Worm (Caenorhabditis elegans): ENCODE results near the gene Y53C12A.3.

The Y53C12A.3 gene

ce11 chrII:9706207-9706606, at the start of gene Y53C12A.3:
Gene Y53C12A.3 (minus strand): TSS chrII:9706240.
- TF ChIP-seq hmg-11 (tag; optimal IDR thresholded peaks at IDR 0.05) (peak; percentile 54), unc-39 (tag; optimal IDR thresholded peaks at IDR 0.05) (no peak), lin-39 (tag; optimal IDR thresholded peaks at IDR 0.05) (peak; percentile 16), aly-2 (tag; optimal IDR thresholded peaks at IDR 0.05) (no peak), pha-4 (tag; optimal IDR thresholded peaks at IDR 0.05) (peak; percentile 78), nhr-23 (tag; optimal IDR thresholded peaks at IDR 0.05) (peak; percentile 8), lin-15B (tag; optimal IDR thresholded peaks at IDR 0.05) (peak; percentile 51), nfya-1 (tag; optimal IDR thresholded peaks at IDR 0.05; ENCODE audit: insufficient read depth) (peak; percentile 52), pqm-1 (tag; optimal IDR thresholded peaks at IDR 0.05) (no peak), egl-5 (tag; optimal IDR thresholded peaks at IDR 0.05) (peak; percentile 4), egl-27 (tag; optimal IDR thresholded peaks at IDR 0.05) (no peak), ama-1 (optimal IDR thresholded peaks at IDR 0.05) (no peak), nhr-67 (tag; optimal IDR thresholded peaks at IDR 0.05) (no peak), fkh-2 (tag; optimal IDR thresholded peaks at IDR 0.05) (no peak)

- TF ChIP-seq fkh-10 (GFP tag; optimal IDR thresholded peaks at IDR 0.05): peak; percentile 45
- no peak for TF ChIP-seq egl-27 (tag; optimal IDR thresholded peaks at IDR 0.05)
Observed at ce11 chrII:9755425-9755824, 49.4 kb upstream of the Y53C12A.3 start.

ce11 chrII:9753730-9754129, 47.7 kb upstream of the Y53C12A.3 start, which contains the start of gene ZK1321.1:
Gene ZK1321.1 (plus strand): TSS chrII:9754030.
- TF ChIP-seq nhr-11 (tag; optimal IDR thresholded peaks at IDR 0.05): no peak
- no peak for TF ChIP-seq ceh-82 (tag; optimal IDR thresholded peaks at IDR 0.05)
- no peak for TF ChIP-seq nhr-67 (tag; optimal IDR thresholded peaks at IDR 0.05)
- no peak for TF ChIP-seq ceh-9 (tag; optimal IDR thresholded peaks at IDR 0.05)
- no peak for TF ChIP-seq nhr-237 (tag; optimal IDR thresholded peaks at IDR 0.05)
- TF ChIP-seq ztf-11 (tag; optimal IDR thresholded peaks at IDR 0.05): no peak
- no peak for TF ChIP-seq nfya-1 (tag; optimal IDR thresholded peaks at IDR 0.05; ENCODE audit: insufficient read depth)

ce11 chrII:9753056-9753455, 47.0 kb upstream of the Y53C12A.3 start, which contains the start of gene Y53C12B.7:
Gene Y53C12B.7 (minus strand): TSS chrII:9753218.
- TF ChIP-seq elt-2 (tag; optimal IDR thresholded peaks at IDR 0.05) (no peak), fos-1 (tag; optimal IDR thresholded peaks at IDR 0.05) (no peak), ama-1 (optimal IDR thresholded peaks at IDR 0.05) (no peak), nhr-12 (tag; optimal IDR thresholded peaks at IDR 0.05) (no peak), nhr-43 (tag; optimal IDR thresholded peaks at IDR 0.05; ENCODE audit: poor library complexity, severe bottlenecking) (no peak), nhr-237 (tag; optimal IDR thresholded peaks at IDR 0.05) (no peak), nhr-67 (tag; optimal IDR thresholded peaks at IDR 0.05) (no peak), nhr-25 (tag; optimal IDR thresholded peaks at IDR 0.05) (no peak)

ce11 chrII:9752278-9752677, 46.2 kb upstream of the Y53C12A.3 start:
- TF ChIP-seq nhr-23 (tag; optimal IDR thresholded peaks at IDR 0.05) (peak; percentile 71), nhr-43 (tag; optimal IDR thresholded peaks at IDR 0.05; ENCODE audit: poor library complexity, severe bottlenecking) (peak; percentile 81), nhr-11 (tag; optimal IDR thresholded peaks at IDR 0.05) (no peak)

ce11 chrII:9746069-9746468, 40.0 kb upstream of the Y53C12A.3 start, which contains the start of the genes Y53C12B.1 and nos-3:
Gene Y53C12B.1 (minus strand): TSS chrII:9746078.
Gene nos-3 (plus strand): TSS chrII:9746316.
- TF ChIP-seq elt-1 (tag; optimal IDR thresholded peaks at IDR 0.05) (peak; percentile 54), lin-39 (tag; optimal IDR thresholded peaks at IDR 0.05) (peak; percentile 92), mml-1 (tag; optimal IDR thresholded peaks at IDR 0.05) (no peak), R02D3.7 (tag; optimal IDR thresholded peaks at IDR 0.05) (peak; percentile 96), unc-39 (tag; optimal IDR thresholded peaks at IDR 0.05) (no peak), nhr-23 (tag; optimal IDR thresholded peaks at IDR 0.05) (peak; percentile 91), lsy-12 (tag; optimal IDR thresholded peaks at IDR 0.05) (no peak), hmg-11 (tag; optimal IDR thresholded peaks at IDR 0.05) (peak; percentile 60), egl-5 (tag; optimal IDR thresholded peaks at IDR 0.05) (peak; percentile 79), ama-1 (optimal IDR thresholded peaks at IDR 0.05) (no peak), nhr-43 (tag; optimal IDR thresholded peaks at IDR 0.05; ENCODE audit: poor library complexity, severe bottlenecking) (peak; percentile 69), fkh-10 (GFP tag; optimal IDR thresholded peaks at IDR 0.05) (peak; percentile 12), nhr-12 (tag; optimal IDR thresholded peaks at IDR 0.05) (no peak), elt-2 (tag; optimal IDR thresholded peaks at IDR 0.05) (peak; percentile 55), ceh-28 (tag; optimal IDR thresholded peaks at IDR 0.05) (peak; percentile 64), pha-4 (tag; optimal IDR thresholded peaks at IDR 0.05) (peak; percentile 93), ztf-11 (tag; optimal IDR thresholded peaks at IDR 0.05) (no peak), skn-1 (tag; optimal IDR thresholded peaks at IDR 0.05) (peak; percentile 73), aly-2 (tag; optimal IDR thresholded peaks at IDR 0.05) (no peak), nhr-25 (tag; optimal IDR thresholded peaks at IDR 0.05) (peak; percentile 88), nfya-1 (tag; optimal IDR thresholded peaks at IDR 0.05; ENCODE audit: insufficient read depth) (peak; percentile 97), ceh-16 (tag; optimal IDR thresholded peaks at IDR 0.05) (no peak), snpc-4 (tag; optimal IDR thresholded peaks at IDR 0.05) (peak; percentile 66), ZK546.5 (tag; optimal IDR thresholded peaks at IDR 0.05) (no peak), pqm-1 (tag; optimal IDR thresholded peaks at IDR 0.05) (peak; percentile 71), lin-15B (tag; optimal IDR thresholded peaks at IDR 0.05) (peak; percentile 88)

Measured in whole organism, L3 larva.